Worm (Caenorhabditis elegans): ENCODE data around the gene F11A5.13.

The F11A5.13 gene

ce11 chrV:16258142-16258541 lies 31.7 kb upstream of the F11A5.13 start, which contains the start of gene nhr-218:
TSS of gene nhr-218 (plus strand) at chrV:16258442.
- TF ChIP-seq R02D3.7 (tag; optimal IDR thresholded peaks at IDR 0.05) (no peak), ztf-11 (tag; optimal IDR thresholded peaks at IDR 0.05) (no peak), ceh-82 (tag; optimal IDR thresholded peaks at IDR 0.05) (no peak), snpc-4 (tag; optimal IDR thresholded peaks at IDR 0.05) (no peak), elt-2 (tag; optimal IDR thresholded peaks at IDR 0.05) (no peak), ceh-9 (tag; optimal IDR thresholded peaks at IDR 0.05) (no peak), nhr-237 (tag; optimal IDR thresholded peaks at IDR 0.05) (no peak), hmg-11 (tag; optimal IDR thresholded peaks at IDR 0.05) (no peak), nfya-1 (tag; optimal IDR thresholded peaks at IDR 0.05; ENCODE audit: insufficient read depth) (no peak), pha-4 (tag; optimal IDR thresholded peaks at IDR 0.05) (no peak), unc-39 (tag; optimal IDR thresholded peaks at IDR 0.05) (no peak), pqm-1 (tag; optimal IDR thresholded peaks at IDR 0.05) (no peak), tbx-2 (tag; optimal IDR thresholded peaks at IDR 0.05) (no peak), lin-15B (tag; optimal IDR thresholded peaks at IDR 0.05) (no peak), mdl-1 (tag; optimal IDR thresholded peaks at IDR 0.05) (no peak), ZK546.5 (tag; optimal IDR thresholded peaks at IDR 0.05) (no peak)

- TF ChIP-seq egl-5 (tag; optimal IDR thresholded peaks at IDR 0.05) (no peak), elt-2 (tag; optimal IDR thresholded peaks at IDR 0.05) (no peak), lin-15B (tag; optimal IDR thresholded peaks at IDR 0.05) (no peak), fos-1 (tag; optimal IDR thresholded peaks at IDR 0.05) (no peak), mml-1 (tag; optimal IDR thresholded peaks at IDR 0.05) (no peak), eor-1 (tag; optimal IDR thresholded peaks at IDR 0.05) (no peak), nhr-237 (tag; optimal IDR thresholded peaks at IDR 0.05) (no peak), fkh-10 (GFP tag; optimal IDR thresholded peaks at IDR 0.05) (no peak)
These were observed 29.9 kb upstream of the F11A5.13 start, which contains the start of gene bgnt-1.3 for ce11 chrV:16256395-16256794. TSS of gene bgnt-1.3 (minus strand) at chrV:16256495.

- TF ChIP-seq tbx-2 (tag; optimal IDR thresholded peaks at IDR 0.05) (no peak), aly-2 (tag; optimal IDR thresholded peaks at IDR 0.05) (no peak)
These were observed 27.2 kb upstream of the F11A5.13 start, which contains the start of gene gcy-20 for ce11 chrV:16253687-16254086. TSS of gene gcy-20 (minus strand) at chrV:16253787.

- TF ChIP-seq nhr-25 (tag; optimal IDR thresholded peaks at IDR 0.05) (no peak), unc-39 (tag; optimal IDR thresholded peaks at IDR 0.05) (no peak), ZK546.5 (tag; optimal IDR thresholded peaks at IDR 0.05) (no peak), nhr-11 (tag; optimal IDR thresholded peaks at IDR 0.05) (no peak), aly-2 (tag; optimal IDR thresholded peaks at IDR 0.05) (no peak), egl-27 (tag; optimal IDR thresholded peaks at IDR 0.05) (no peak), unc-62 (GFP tag; optimal IDR thresholded peaks at IDR 0.05) (no peak), snpc-4 (tag; optimal IDR thresholded peaks at IDR 0.05) (no peak), nhr-237 (tag; optimal IDR thresholded peaks at IDR 0.05) (no peak), ama-1 (optimal IDR thresholded peaks at IDR 0.05) (no peak), fos-1 (tag; optimal IDR thresholded peaks at IDR 0.05) (no peak), zag-1 (tag; optimal IDR thresholded peaks at IDR 0.05) (no peak), nhr-67 (tag; optimal IDR thresholded peaks at IDR 0.05) (no peak), lin-15B (tag; optimal IDR thresholded peaks at IDR 0.05) (no peak), nhr-43 (tag; optimal IDR thresholded peaks at IDR 0.05; ENCODE audit: poor library complexity, severe bottlenecking) (no peak), elt-1 (tag; optimal IDR thresholded peaks at IDR 0.05) (no peak), fkh-2 (tag; optimal IDR thresholded peaks at IDR 0.05) (no peak), pqm-1 (tag; optimal IDR thresholded peaks at IDR 0.05) (no peak)
These were observed 22.6 kb upstream of the F11A5.13 start for ce11 chrV:16249105-16249504.

- TF ChIP-seq sea-2 (GFP tag; optimal IDR thresholded peaks at IDR 0.05) (no peak), fkh-2 (tag; optimal IDR thresholded peaks at IDR 0.05) (no peak), lsy-12 (tag; optimal IDR thresholded peaks at IDR 0.05) (no peak), mml-1 (tag; optimal IDR thresholded peaks at IDR 0.05) (no peak), pqm-1 (tag; optimal IDR thresholded peaks at IDR 0.05) (no peak), ceh-9 (tag; optimal IDR thresholded peaks at IDR 0.05) (no peak), lin-39 (tag; optimal IDR thresholded peaks at IDR 0.05) (no peak), jun-1 (tag; optimal IDR thresholded peaks at IDR 0.05) (no peak), nhr-43 (tag; optimal IDR thresholded peaks at IDR 0.05; ENCODE audit: poor library complexity, severe bottlenecking) (no peak), egl-27 (tag; optimal IDR thresholded peaks at IDR 0.05) (no peak), ztf-11 (tag; optimal IDR thresholded peaks at IDR 0.05) (no peak), eor-1 (tag; optimal IDR thresholded peaks at IDR 0.05) (no peak)
These were observed 20.1 kb upstream of the F11A5.13 start, which contains the start of gene srh-95 for ce11 chrV:16246579-16246978. TSS of gene srh-95 (plus strand) at chrV:16246879.

All from whole organism, L3 larva.